Worm (Caenorhabditis elegans) whole organism, L2 larva: Measurements from ENCODE around the gene srh-123.

Source experiments
- R02D3.7 ChIP-seq: fragments of 150-350 bp; optimal IDR thresholded peaks from 2 replicates; lab custom pipeline; 2014; ENCODE audit warnings: missing biosample characterization, missing genetic modification characterization
- Y55F3AM.14 ChIP-seq: fragments of 200-800 bp; sonication (Bioruptor generic); optimal IDR thresholded peaks from 2 replicates; lab custom pipeline; 2018; ENCODE audit warnings: mild to moderate bottlenecking, missing genetic modification characterization, missing compliant biosample characterization
- aly-2 ChIP-seq: fragments of 150-350 bp; optimal IDR thresholded peaks from 2 replicates; lab custom pipeline; 2014; ENCODE audit warnings: missing biosample characterization, missing genetic modification characterization
- ama-1 ChIP-seq: fragments of 150-350 bp; optimal IDR thresholded peaks from 2 replicates; lab custom pipeline; 2018; ENCODE audit warnings: inconsistent platforms
- blmp-1 ChIP-seq: sonication (generic microtip); optimal IDR thresholded peaks from 2 replicates; lab custom pipeline; 2017; ENCODE audit warnings: missing genetic modification characterization, mild to moderate bottlenecking, missing compliant biosample characterization, antibody characterized with exemption, moderate library complexity; ENCODE audit not compliant: insufficient read depth
- ceh-16 ChIP-seq: fragments of 150-350 bp; optimal IDR thresholded peaks from 2 replicates; lab custom pipeline; 2014; ENCODE audit warnings: missing biosample characterization, missing genetic modification characterization
- ceh-82 ChIP-seq: fragments of 150-350 bp; optimal IDR thresholded peaks from 2 replicates; lab custom pipeline; 2014; ENCODE audit warnings: missing biosample characterization, missing genetic modification characterization
- crh-2 ChIP-seq: sonication (generic microtip); optimal IDR thresholded peaks from 2 replicates; lab custom pipeline; 2017; ENCODE audit warnings: missing biosample characterization, missing genetic modification characterization
- dmd-4 ChIP-seq: sonication (generic microtip); optimal IDR thresholded peaks from 2 replicates; lab custom pipeline; 2017; ENCODE audit warnings: missing biosample characterization, missing genetic modification characterization
- egl-27 ChIP-seq: sonication (generic microtip); optimal IDR thresholded peaks from 3 replicates; lab custom pipeline; 2017; ENCODE audit warnings: missing biosample characterization, missing genetic modification reagents, missing genetic modification characterization
- fos-1 ChIP-seq: fragments of 150-350 bp; optimal IDR thresholded peaks from 2 replicates; lab custom pipeline; 2014; ENCODE audit warnings: missing biosample characterization, missing genetic modification characterization
- lin-11 ChIP-seq: fragments of 150-350 bp; sonication (generic microtip); optimal IDR thresholded peaks from 2 replicates; lab custom pipeline; 2014; ENCODE audit warnings: missing biosample characterization, missing genetic modification characterization, inconsistent platforms, mixed read lengths
- lin-13 ChIP-seq: fragments of 150-350 bp; optimal IDR thresholded peaks from 2 replicates; lab custom pipeline; 2014; ENCODE audit warnings: missing biosample characterization, missing genetic modification reagents, missing genetic modification characterization
- lin-39 ChIP-seq: fragments of 150-350 bp; optimal IDR thresholded peaks from 2 replicates; lab custom pipeline; 2014; ENCODE audit warnings: missing biosample characterization, missing genetic modification reagents, missing genetic modification characterization
- lsy-2 ChIP-seq, 2 experiments: fragments of 150-350 bp in 1 of 2; sonication (generic microtip) in 1 of 2; optimal IDR thresholded peaks; 2 replicates each; lab custom pipeline; 2014 to 2017; ENCODE audit warnings: missing biosample characterization in 2 of 2, missing genetic modification characterization in 2 of 2
- mbf-1 ChIP-seq: sonication (generic microtip); optimal IDR thresholded peaks from 2 replicates; lab custom pipeline; 2017; ENCODE audit warnings: missing biosample characterization, missing genetic modification characterization
- mdl-1 ChIP-seq, 2 experiments: fragments of 150-350 bp in 1 of 2; sonication (generic microtip) in 1 of 2; optimal IDR thresholded peaks; 2 replicates each; lab custom pipeline; 2017; ENCODE audit warnings: missing biosample characterization in 2 of 2, missing genetic modification characterization in 2 of 2
- nhr-10 ChIP-seq: sonication (generic microtip); optimal IDR thresholded peaks from 2 replicates; lab custom pipeline; 2017; ENCODE audit warnings: missing biosample characterization, missing genetic modification characterization
- nhr-11 ChIP-seq: fragments of 150-350 bp; optimal IDR thresholded peaks from 2 replicates; lab custom pipeline; 2014; ENCODE audit warnings: missing biosample characterization, missing genetic modification characterization
- nhr-12 ChIP-seq: fragments of 150-350 bp; optimal IDR thresholded peaks from 2 replicates; lab custom pipeline; 2014; ENCODE audit warnings: missing biosample characterization, missing genetic modification characterization
- nhr-23 ChIP-seq: fragments of 150-350 bp; optimal IDR thresholded peaks from 2 replicates; lab custom pipeline; 2014; ENCODE audit warnings: missing biosample characterization, missing genetic modification reagents, missing genetic modification characterization
- nhr-237 ChIP-seq: fragments of 150-350 bp; optimal IDR thresholded peaks from 2 replicates; lab custom pipeline; 2014; ENCODE audit warnings: missing biosample characterization, missing genetic modification characterization
- nhr-25 ChIP-seq: fragments of 150-350 bp; sonication (generic microtip); optimal IDR thresholded peaks from 3 replicates; lab custom pipeline; 2014; ENCODE audit warnings: missing biosample characterization, missing genetic modification characterization
- nhr-6 ChIP-seq: fragments of 150-350 bp; optimal IDR thresholded peaks from 2 replicates; lab custom pipeline; 2014; ENCODE audit warnings: missing biosample characterization, missing genetic modification characterization
- peb-1 ChIP-seq: fragments of 150-350 bp; optimal IDR thresholded peaks from 2 replicates; lab custom pipeline; 2014; ENCODE audit warnings: missing biosample characterization, missing genetic modification characterization
- skn-1 ChIP-seq: sonication (generic microtip); optimal IDR thresholded peaks from 2 replicates; lab custom pipeline; 2017; ENCODE audit warnings: missing biosample characterization, missing genetic modification characterization
- sma-3 ChIP-seq: sonication (generic microtip); optimal IDR thresholded peaks from 2 replicates; lab custom pipeline; 2016; ENCODE audit warnings: missing genetic modification reagents, missing genetic modification characterization, missing compliant biosample characterization
- sma-9 ChIP-seq, 2 experiments: fragments of 150-350 bp in 1 of 2; sonication (generic microtip) in 1 of 2; optimal IDR thresholded peaks; 2 replicates each; lab custom pipeline; 2014 to 2016; ENCODE audit warnings: missing genetic modification characterization in 2 of 2, mild to moderate bottlenecking in 1 of 2, missing biosample characterization in 1 of 2, missing compliant biosample characterization in 1 of 2, missing genetic modification reagents in 1 of 2, moderate library complexity in 1 of 2
- snpc-4 ChIP-seq: fragments of 150-350 bp; optimal IDR thresholded peaks from 2 replicates; lab custom pipeline; 2014; ENCODE audit warnings: missing biosample characterization, missing genetic modification characterization
- unc-39 ChIP-seq: fragments of 150-350 bp; optimal IDR thresholded peaks from 2 replicates; lab custom pipeline; 2014; ENCODE audit warnings: missing biosample characterization, missing genetic modification characterization
- unc-55 ChIP-seq: fragments of 150-350 bp; sonication (generic microtip); optimal IDR thresholded peaks from 3 replicates; lab custom pipeline; 2014; ENCODE audit warnings: missing biosample characterization, missing genetic modification reagents, missing genetic modification characterization
- unc-62 ChIP-seq: fragments of 150-350 bp; optimal IDR thresholded peaks from 2 replicates; lab custom pipeline; 2014; ENCODE audit warnings: missing biosample characterization, missing genetic modification reagents, missing genetic modification characterization
- zag-1 ChIP-seq: fragments of 150-350 bp; optimal IDR thresholded peaks from 2 replicates; lab custom pipeline; 2014; ENCODE audit warnings: missing biosample characterization, missing genetic modification characterization

The srh-123 gene

ce11 chrV:17473699-17474098, at the start of gene srh-123:
Gene srh-123 (plus strand): TSS chrV:17473999.
- no peak for TF ChIP-seq Y55F3AM.14
- TF ChIP-seq nhr-25 (tag; lab: Kevin White, UChicago): no peak
- no peak for TF ChIP-seq lin-11
- TF ChIP-seq nhr-23 (tag; lab: Kevin White, UChicago): no peak
- no peak for TF ChIP-seq unc-55
- TF ChIP-seq R02D3.7: no peak
- TF ChIP-seq nhr-237 (tag; lab: Kevin White, UChicago): no peak
- TF ChIP-seq sma-9 (GFP tag; optimal IDR thresholded peaks at IDR 0.05; lab: Kevin White, UChicago): no peak
- no peak for TF ChIP-seq sma-9 (tag; optimal IDR thresholded peaks at IDR 0.05; lab: Kevin White, UChicago)
- TF ChIP-seq nhr-10 (tag; lab: Kevin White, UChicago): no peak
- no peak for TF ChIP-seq ceh-16 (tag; lab: Kevin White, UChicago)
- TF ChIP-seq mdl-1 (tag; optimal IDR thresholded peaks at IDR 0.05; lab: Kevin White, UChicago): no peak

ce11 chrV:17429262-17429661, 44.5 kb upstream of the srh-123 start:
- TF ChIP-seq ceh-16 (tag; lab: Kevin White, UChicago): no peak

ce11 chrV:17430066-17430465, 43.7 kb upstream of the srh-123 start, which contains the start of gene T27C5.10:
Gene T27C5.10 (minus strand): TSS chrV:17430166.
- no peak for TF ChIP-seq sma-3 (GFP tag; lab: Kevin White, UChicago)
- TF ChIP-seq ama-1: no peak
- no peak for TF ChIP-seq snpc-4 (tag; lab: Kevin White, UChicago)
- TF ChIP-seq unc-39 (tag; lab: Kevin White, UChicago): no peak
- no peak for TF ChIP-seq ceh-82 (tag; lab: Kevin White, UChicago)
- TF ChIP-seq crh-2 (tag; lab: Kevin White, UChicago): no peak
- TF ChIP-seq unc-62 (GFP tag; lab: Kevin White, UChicago): no peak
- TF ChIP-seq nhr-11: no peak
- no peak for TF ChIP-seq aly-2 (tag; lab: Kevin White, UChicago)
- no peak for TF ChIP-seq mdl-1 (tag; optimal IDR thresholded peaks at IDR 0.05; lab: Kevin White, UChicago)
- TF ChIP-seq lin-11: no peak
- TF ChIP-seq nhr-10 (tag; lab: Kevin White, UChicago): no peak
- no peak for TF ChIP-seq lin-39 (tag; lab: Kevin White, UChicago)

ce11 chrV:17430903-17431302, 42.9 kb upstream of the srh-123 start, which contains the start of gene srbc-27:
Gene srbc-27 (plus strand): TSS chrV:17431203.
- no peak for TF ChIP-seq unc-39 (tag; lab: Kevin White, UChicago)
- no peak for TF ChIP-seq nhr-237 (tag; lab: Kevin White, UChicago)
- no peak for TF ChIP-seq nhr-6 (tag; lab: Kevin White, UChicago)
- TF ChIP-seq lin-13 (GFP tag; lab: Kevin White, UChicago): no peak
- TF ChIP-seq R02D3.7: no peak
- TF ChIP-seq snpc-4 (tag; lab: Kevin White, UChicago): no peak

- TF ChIP-seq zag-1: no peak
- TF ChIP-seq lsy-2 (tag; optimal IDR thresholded peaks at IDR 0.05; lab: Kevin White, UChicago): no peak
- TF ChIP-seq mbf-1 (tag; lab: Kevin White, UChicago): no peak
- TF ChIP-seq snpc-4 (tag; lab: Kevin White, UChicago): no peak
- no peak for TF ChIP-seq nhr-12
- TF ChIP-seq dmd-4 (tag; lab: Kevin White, UChicago): no peak
- TF ChIP-seq nhr-25 (tag; lab: Kevin White, UChicago): no peak
- no peak for TF ChIP-seq blmp-1 (tag; lab: Kevin White, UChicago)
- no peak for TF ChIP-seq skn-1 (tag; lab: Kevin White, UChicago)
- no peak for TF ChIP-seq lin-11
- no peak for TF ChIP-seq lin-13 (GFP tag; lab: Kevin White, UChicago)
- TF ChIP-seq unc-55: no peak
- no peak for TF ChIP-seq egl-27
- TF ChIP-seq peb-1: no peak
- no peak for TF ChIP-seq fos-1
- TF ChIP-seq crh-2 (tag; lab: Kevin White, UChicago): no peak
Measured at ce11 chrV:17436492-17436891, 37.3 kb upstream of the srh-123 start, which contains the start of gene F20E11.18. Gene F20E11.18 (minus strand): TSS chrV:17436592.
